Fruit fly (Drosophila melanogaster) whole organism, embryonic: Measurements from ENCODE around the gene CG5498.

Source experiments
- Adf1 ChIP-seq: fragments of 200-800 bp; sonication (Bioruptor generic); IDR thresholded peaks from 2 replicates; pipeline ENCODE4 v1.3.6; 2022; ENCODE audit warnings: missing biosample characterization, missing genetic modification characterization
- Asciz ChIP-seq: fragments of 200-800 bp; sonication (Bioruptor generic); optimal IDR thresholded peaks from 2 replicates; lab custom pipeline; 2017; ENCODE audit warnings: missing biosample characterization, mild to moderate bottlenecking, missing genetic modification characterization, missing genetic modification reagents
- CG10431 ChIP-seq: fragments of 200-800 bp; sonication (Bioruptor generic); optimal IDR thresholded peaks from 3 replicates; lab custom pipeline; 2018; ENCODE audit warnings: missing biosample characterization, mild to moderate bottlenecking, missing genetic modification characterization
- CG11085 ChIP-seq: fragments of 200-800 bp; sonication (Bioruptor generic); IDR thresholded peaks from 2 replicates; pipeline ENCODE4 v1.3.6; 2022; ENCODE audit warnings: missing biosample characterization, missing genetic modification characterization
- CG12391 ChIP-seq: fragments of 200-800 bp; sonication (Bioruptor generic); optimal IDR thresholded peaks from 3 replicates; lab custom pipeline; 2018; ENCODE audit warnings: missing biosample characterization, mild to moderate bottlenecking, missing genetic modification characterization, moderate library complexity
- CG14667 ChIP-seq: fragments of 200-800 bp; sonication (Bioruptor generic); IDR thresholded peaks from 2 replicates; pipeline ENCODE4 v1.3.6; 2022; ENCODE audit warnings: missing biosample characterization, missing genetic modification characterization
- CG14710 ChIP-seq: fragments of 200-800 bp; sonication (Bioruptor generic); optimal IDR thresholded peaks from 3 replicates; lab custom pipeline; 2019; ENCODE audit warnings: missing biosample characterization, mild to moderate bottlenecking, missing genetic modification characterization, moderate library complexity
- CG17186 ChIP-seq: fragments of 200-800 bp; sonication (Bioruptor generic); optimal IDR thresholded peaks from 3 replicates; lab custom pipeline; 2017; ENCODE audit warnings: missing biosample characterization, missing genetic modification reagents, missing genetic modification characterization
- CG1832 ChIP-seq: fragments of 200-800 bp; sonication (Bioruptor generic); optimal IDR thresholded peaks from 2 replicates; lab custom pipeline; 2017; ENCODE audit warnings: missing biosample characterization, mild to moderate bottlenecking, missing genetic modification characterization, inconsistent platforms
- CG2129 ChIP-seq: fragments of 200-800 bp; sonication (Bioruptor generic); IDR thresholded peaks from 2 replicates; pipeline ENCODE4 v1.3.6; 2022; ENCODE audit warnings: missing biosample characterization, missing genetic modification characterization; ENCODE audit not compliant: partially characterized antibody
- CG3281 ChIP-seq: fragments of 200-800 bp; sonication (Bioruptor generic); optimal IDR thresholded peaks from 3 replicates; lab custom pipeline; 2017; ENCODE audit warnings: missing biosample characterization, mild to moderate bottlenecking, missing genetic modification characterization
- CG34376 ChIP-seq: fragments of 200-800 bp; sonication (Bioruptor generic); optimal IDR thresholded peaks from 2 replicates; lab custom pipeline; 2018; ENCODE audit warnings: missing biosample characterization, mild to moderate bottlenecking, missing genetic modification characterization
- CG3995 ChIP-seq: fragments of 200-800 bp; sonication (Bioruptor generic); optimal IDR thresholded peaks from 3 replicates; lab custom pipeline; 2016; ENCODE audit warnings: missing biosample characterization, missing genetic modification characterization
- CG42726 ChIP-seq: fragments of 200-800 bp; sonication (Bioruptor generic); IDR thresholded peaks from 2 replicates; pipeline ENCODE4 v1.3.6; 2022; ENCODE audit warnings: missing biosample characterization, missing genetic modification characterization; ENCODE audit not compliant: partially characterized antibody
- CG4282 ChIP-seq: fragments of 200-800 bp; sonication (Bioruptor generic); optimal IDR thresholded peaks from 2 replicates; lab custom pipeline; 2016; ENCODE audit warnings: missing biosample characterization, missing genetic modification characterization
- CG4328 ChIP-seq: fragments of 200-800 bp; sonication (Bioruptor generic); optimal IDR thresholded peaks from 3 replicates; lab custom pipeline; 2017; ENCODE audit warnings: missing biosample characterization, missing genetic modification reagents, missing genetic modification characterization
- CG4707 ChIP-seq: fragments of 200-800 bp; sonication (Bioruptor generic); optimal IDR thresholded peaks from 2 replicates; lab custom pipeline; 2018; ENCODE audit warnings: missing biosample characterization, mild to moderate bottlenecking, missing genetic modification characterization, moderate library complexity
- CG7745 ChIP-seq: fragments of 200-800 bp; sonication (Bioruptor generic); optimal IDR thresholded peaks from 2 replicates; lab custom pipeline; 2018; ENCODE audit warnings: missing biosample characterization, mild to moderate bottlenecking, missing genetic modification characterization, moderate library complexity
- CG7963 ChIP-seq: fragments of 200-800 bp; sonication (Bioruptor generic); IDR thresholded peaks from 3 replicates; pipeline ENCODE4 v1.3.6; 2022; ENCODE audit warnings: missing biosample characterization, missing genetic modification characterization; ENCODE audit not compliant: partially characterized antibody
- CG8089 ChIP-seq: fragments of 200-800 bp; sonication (Bioruptor generic); optimal IDR thresholded peaks from 3 replicates; lab custom pipeline; 2016; ENCODE audit warnings: missing biosample characterization, missing genetic modification characterization
- CHES-1-like ChIP-seq: fragments of 200-800 bp; sonication (Bioruptor generic); optimal IDR thresholded peaks from 2 replicates; lab custom pipeline; 2016; ENCODE audit warnings: missing biosample characterization, missing genetic modification characterization
- CTCF ChIP-seq: fragments of 200-800 bp; sonication (Bioruptor generic); optimal IDR thresholded peaks from 2 replicates; lab custom pipeline; 2017; ENCODE audit warnings: missing biosample characterization, mild to moderate bottlenecking, missing genetic modification characterization, moderate library complexity
- D19B ChIP-seq: fragments of 200-800 bp; sonication (Bioruptor generic); optimal IDR thresholded peaks from 2 replicates; lab custom pipeline; 2017; ENCODE audit warnings: missing biosample characterization, mild to moderate bottlenecking, missing genetic modification characterization
- Fer1 ChIP-seq: fragments of 200-800 bp; sonication (Bioruptor generic); optimal IDR thresholded peaks from 2 replicates; lab custom pipeline; 2017; ENCODE audit warnings: missing biosample characterization, mild to moderate bottlenecking, missing genetic modification characterization
- Fer2 ChIP-seq: fragments of 200-800 bp; sonication (Bioruptor generic); optimal IDR thresholded peaks from 2 replicates; lab custom pipeline; 2018; ENCODE audit warnings: missing biosample characterization, mild to moderate bottlenecking, missing genetic modification characterization, moderate library complexity
- HmgZ ChIP-seq: fragments of 200-800 bp; sonication (Bioruptor generic); optimal IDR thresholded peaks from 2 replicates; lab custom pipeline; 2018; ENCODE audit warnings: missing biosample characterization, mild to moderate bottlenecking, missing genetic modification characterization
- Hr3 ChIP-seq: fragments of 200-800 bp; sonication (Bioruptor generic); optimal IDR thresholded peaks from 3 replicates; lab custom pipeline; 2016; ENCODE audit warnings: missing biosample characterization, missing genetic modification characterization
- Hsf ChIP-seq: fragments of 200-800 bp; sonication (Bioruptor generic); optimal IDR thresholded peaks from 3 replicates; lab custom pipeline; 2016; ENCODE audit warnings: missing biosample characterization, missing genetic modification characterization
- Lpt ChIP-seq: fragments of >200 bp; optimal IDR thresholded peaks from 2 replicates; lab custom pipeline; 2018; ENCODE audit warnings: missing biosample characterization, missing genetic modification characterization
- Nf-YC ChIP-seq: fragments of 200-800 bp; optimal IDR thresholded peaks from 3 replicates; lab custom pipeline; 2019; ENCODE audit warnings: missing biosample characterization, mild to moderate bottlenecking, missing genetic modification characterization, moderate library complexity
- Oaz ChIP-seq: fragments of 200-800 bp; sonication (Bioruptor generic); IDR thresholded peaks from 2 replicates; pipeline ENCODE4 v1.3.6; 2022; ENCODE audit warnings: missing biosample characterization, missing genetic modification characterization
- Taf1 ChIP-seq: fragments of 200-800 bp; sonication (Bioruptor generic); IDR thresholded peaks from 2 replicates; pipeline ENCODE4 v1.3.6; 2022; ENCODE audit warnings: missing biosample characterization, missing genetic modification characterization
- Trl ChIP-seq, 3 experiments: fragments of >200 bp in 2 of 3; fragments of 200-800 bp in 1 of 3; sonication (Bioruptor generic) in 1 of 3; optimal IDR thresholded peaks; 2 replicates in 1 of 3; 3 replicates in 2 of 3; lab custom pipeline; 2016 to 2017; ENCODE audit warnings: missing biosample characterization in 1 of 3, missing genetic modification characterization in 1 of 3
- ap ChIP-seq: fragments of 200-800 bp; sonication (Bioruptor generic); IDR thresholded peaks from 2 replicates; pipeline ENCODE4 v1.3.6; 2022; ENCODE audit warnings: missing biosample characterization, missing genetic modification characterization
- bowl ChIP-seq: fragments of 200-800 bp; sonication (Bioruptor generic); IDR thresholded peaks from 2 replicates; pipeline ENCODE4 v1.3.6; 2022; ENCODE audit warnings: missing biosample characterization, missing genetic modification characterization
- dimm ChIP-seq: fragments of 200-800 bp; sonication (Bioruptor generic); IDR thresholded peaks from 2 replicates; pipeline ENCODE4 v1.3.6; 2022; ENCODE audit warnings: missing biosample characterization, missing genetic modification characterization
- disco-r ChIP-seq: fragments of 200-800 bp; sonication (Bioruptor generic); optimal IDR thresholded peaks from 2 replicates; lab custom pipeline; 2016; ENCODE audit warnings: missing biosample characterization, missing genetic modification characterization
- ems ChIP-seq: fragments of 200-800 bp; sonication (Bioruptor generic); optimal IDR thresholded peaks from 3 replicates; lab custom pipeline; 2016; ENCODE audit warnings: missing biosample characterization, missing genetic modification characterization
- en ChIP-seq: fragments of 200-800 bp; sonication (Bioruptor generic); optimal IDR thresholded peaks from 2 replicates; lab custom pipeline; 2016; ENCODE audit warnings: missing biosample characterization, missing genetic modification characterization
- mam ChIP-seq: fragments of 200-800 bp; sonication (Bioruptor generic); optimal IDR thresholded peaks from 3 replicates; lab custom pipeline; 2016; ENCODE audit warnings: missing biosample characterization, missing genetic modification characterization
- nmo ChIP-seq: fragments of 200-800 bp; sonication (Bioruptor generic); optimal IDR thresholded peaks from 2 replicates; lab custom pipeline; 2018; ENCODE audit warnings: missing biosample characterization, mild to moderate bottlenecking, missing genetic modification characterization, moderate library complexity
- odd ChIP-seq: fragments of 200-800 bp; sonication (Bioruptor generic); optimal IDR thresholded peaks from 2 replicates; lab custom pipeline; 2017; ENCODE audit warnings: missing biosample characterization, mild to moderate bottlenecking, missing genetic modification characterization
- onecut ChIP-seq: fragments of 200-800 bp; sonication (Bioruptor generic); IDR thresholded peaks from 2 replicates; pipeline ENCODE4 v1.3.6; 2022; ENCODE audit warnings: missing biosample characterization, missing genetic modification characterization
- org-1 ChIP-seq: fragments of 200-800 bp; sonication (Bioruptor generic); optimal IDR thresholded peaks from 2 replicates; lab custom pipeline; 2017; ENCODE audit warnings: missing biosample characterization, missing genetic modification characterization
- pfk ChIP-seq: fragments of 200-800 bp; sonication (Bioruptor generic); optimal IDR thresholded peaks from 2 replicates; lab custom pipeline; 2018; ENCODE audit warnings: missing biosample characterization, mild to moderate bottlenecking, missing genetic modification characterization, moderate library complexity
- pita ChIP-seq: fragments of 200-800 bp; sonication (Bioruptor generic); optimal IDR thresholded peaks from 2 replicates; lab custom pipeline; 2017; ENCODE audit warnings: missing biosample characterization, mild to moderate bottlenecking, missing genetic modification characterization
- pnt ChIP-seq: fragments of 200-800 bp; sonication (Bioruptor generic); optimal IDR thresholded peaks from 3 replicates; lab custom pipeline; 2016; ENCODE audit warnings: missing biosample characterization, missing genetic modification characterization
- sd ChIP-seq: fragments of 200-800 bp; sonication (Bioruptor generic); optimal IDR thresholded peaks from 3 replicates; lab custom pipeline; 2018; ENCODE audit warnings: missing biosample characterization, mild to moderate bottlenecking, missing genetic modification characterization, moderate library complexity
- sens ChIP-seq: fragments of 200-800 bp; sonication (Bioruptor generic); peaks from one replicate; lab custom pipeline; 2016; ENCODE audit warnings: missing biosample characterization, missing genetic modification characterization
- sim ChIP-seq: fragments of 200-800 bp; sonication (Bioruptor generic); IDR thresholded peaks from 2 replicates; pipeline ENCODE4 v1.3.6; 2022; ENCODE audit warnings: missing biosample characterization, missing genetic modification characterization
- tll ChIP-seq, 2 experiments: fragments of 200-800 bp in 1 of 2; fragments of >200 bp in 1 of 2; sonication (Bioruptor generic) in 1 of 2; optimal IDR thresholded peaks; 2 replicates each; lab custom pipeline; 2017 to 2019; ENCODE audit warnings: missing biosample characterization in 2 of 2, missing genetic modification characterization in 2 of 2, mild to moderate bottlenecking in 1 of 2, moderate library complexity in 1 of 2
- wor ChIP-seq: fragments of 200-800 bp; sonication (Bioruptor generic); IDR thresholded peaks from 2 replicates; pipeline ENCODE4 v1.3.6; 2022; ENCODE audit warnings: missing biosample characterization, missing genetic modification characterization

The CG5498 gene

DNA sequence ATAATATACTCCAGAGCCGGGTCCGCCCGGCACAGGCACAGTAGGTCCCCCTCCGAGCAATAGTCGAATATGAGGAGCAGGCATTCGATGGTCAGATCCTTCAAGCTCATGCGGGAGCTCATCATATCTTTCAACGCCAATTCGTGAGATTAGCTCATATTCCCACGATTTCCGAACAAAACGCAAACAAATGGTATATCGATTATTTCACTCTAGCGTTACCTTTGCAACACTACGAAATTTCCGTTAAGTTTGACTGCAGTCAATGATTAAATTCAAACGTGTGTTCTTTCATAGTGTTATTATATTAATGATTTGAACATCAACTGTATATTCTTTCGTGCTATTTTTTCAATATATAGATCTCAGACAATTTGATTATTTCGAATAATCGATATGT, 9.4 kb upstream of the CG5498 start, which contains the start of gene CG33969 (continued):
- TF ChIP-seq mam (GFP tag; lab: Kevin White, UChicago), result no peak
- TF ChIP-seq pita (GFP tag; lab: Kevin White, UChicago), result no peak
- no peak for TF ChIP-seq wor (GFP tag; lab: Robert Waterston, UW)
- no peak for TF ChIP-seq Taf1 (GFP tag; lab: Robert Waterston, UW)
- TF ChIP-seq D19B (GFP tag; lab: Kevin White, UChicago), result no peak
- TF ChIP-seq CG4282 (GFP tag; lab: Kevin White, UChicago), result no peak
- TF ChIP-seq CG4707, result no peak
- no peak for TF ChIP-seq org-1
- no peak for TF ChIP-seq pnt (GFP tag; lab: Kevin White, UChicago)
- TF ChIP-seq CG34376, result no peak
- peak; percentile 70 for TF ChIP-seq sens (GFP tag; lab: Kevin White, UChicago)
- no peak for TF ChIP-seq Lpt (GFP tag; lab: Kevin White, UChicago)
- TF ChIP-seq CG1832 (GFP tag; lab: Kevin White, UChicago), result no peak
- TF ChIP-seq sim, result no peak
- no peak for TF ChIP-seq Fer2 (tag; lab: Kevin White, UChicago)
- no peak for TF ChIP-seq Hsf (GFP tag; lab: Kevin White, UChicago)
- TF ChIP-seq en (GFP tag; lab: Kevin White, UChicago), result no peak
- TF ChIP-seq CG7745 (tag; lab: Kevin White, UChicago), result no peak
- no peak for TF ChIP-seq CG42726
- peak; percentile 21 for TF ChIP-seq CG14710 (tag; lab: Kevin White, UChicago)
- no peak for TF ChIP-seq bowl
- peak; percentile 5 for TF ChIP-seq CG3995 (GFP tag; lab: Kevin White, UChicago)
- TF ChIP-seq Adf1 (GFP tag; lab: Robert Waterston, UW), result no peak
- TF ChIP-seq CG10431, result no peak
- no peak for TF ChIP-seq odd (GFP tag; lab: Kevin White, UChicago)
- TF ChIP-seq Fer1 (GFP tag; lab: Kevin White, UChicago), result no peak
- no peak for TF ChIP-seq CG8089 (GFP tag; lab: Kevin White, UChicago)
- TF ChIP-seq Trl (optimal IDR thresholded peaks at IDR 0.05; lab: Kevin White, UChicago), result no peak
- TF ChIP-seq Trl (GFP tag; optimal IDR thresholded peaks at IDR 0.05; lab: Kevin White, UChicago), result no peak
- TF ChIP-seq CG12391 (tag; lab: Kevin White, UChicago), result no peak
- no peak for TF ChIP-seq CG14667 (GFP tag; lab: Robert Waterston, UW)
- no peak for TF ChIP-seq Hr3 (GFP tag; lab: Kevin White, UChicago)
- TF ChIP-seq tll (GFP tag; optimal IDR thresholded peaks at IDR 0.05; lab: Kevin White, UChicago), result no peak
- no peak for TF ChIP-seq Asciz
- TF ChIP-seq onecut (GFP tag; lab: Robert Waterston, UW), result peak; percentile 92
- peak; percentile 62 for TF ChIP-seq CG17186
- no peak for TF ChIP-seq nmo
- no peak for TF ChIP-seq CHES-1-like
- no peak for TF ChIP-seq Nf-YC (tag; lab: Kevin White, UChicago)
- no peak for TF ChIP-seq CG3281 (GFP tag; lab: Kevin White, UChicago)
- no peak for TF ChIP-seq CG2129 (GFP tag; lab: Robert Waterston, UW)
- no peak for TF ChIP-seq dimm (GFP tag; lab: Robert Waterston, UW)
- no peak for TF ChIP-seq CTCF
- TF ChIP-seq sd, result no peak
- TF ChIP-seq pfk (GFP tag; lab: Kevin White, UChicago), result no peak
- no peak for TF ChIP-seq disco-r
- no peak for TF ChIP-seq Oaz (GFP tag; lab: Robert Waterston, UW)
- TF ChIP-seq HmgZ (tag; lab: Kevin White, UChicago), result peak; percentile 28
- no peak for TF ChIP-seq CG11085 (GFP tag; lab: Robert Waterston, UW)
- TF ChIP-seq ems (GFP tag; lab: Kevin White, UChicago), result no peak
- no peak for TF ChIP-seq CG4328 (GFP tag; lab: Kevin White, UChicago)
- TF ChIP-seq CG7963, result no peak
- no peak for TF ChIP-seq ap (GFP tag; lab: Robert Waterston, UW)
